Worm (Caenorhabditis elegans) whole organism, mixed stage, embryonic: Measurements from ENCODE around the gene srt-11.

Source experiments
- ceh-83 ChIP-seq: fragments of 200-800 bp; sonication (Bioruptor generic); optimal IDR thresholded peaks from 2 replicates; lab custom pipeline; 2018; ENCODE audit warnings: mild to moderate bottlenecking, missing genetic modification characterization, missing compliant biosample characterization
- elt-1 ChIP-seq: sonication (generic microtip); optimal IDR thresholded peaks from 2 replicates; lab custom pipeline; 2017; ENCODE audit warnings: missing genetic modification characterization, mild to moderate bottlenecking, missing compliant biosample characterization, antibody characterized with exemption, moderate library complexity, borderline replicate concordance; ENCODE audit not compliant: insufficient read depth
- flh-1 ChIP-seq: fragments of 200-800 bp; sonication (Bioruptor generic); optimal IDR thresholded peaks from 2 replicates; lab custom pipeline; 2018; ENCODE audit warnings: mild to moderate bottlenecking, missing genetic modification characterization, moderate library complexity, missing compliant biosample characterization
- ham-2 ChIP-seq: fragments of 200-800 bp; sonication (Bioruptor generic); optimal IDR thresholded peaks from 2 replicates; lab custom pipeline; 2018; ENCODE audit warnings: mild to moderate bottlenecking, missing genetic modification characterization, missing compliant biosample characterization
- mep-1 ChIP-seq: fragments of 150-350 bp; optimal IDR thresholded peaks from 2 replicates; lab custom pipeline; 2017; ENCODE audit warnings: missing biosample characterization, missing genetic modification reagents, missing genetic modification characterization, inconsistent platforms
- nhr-237 ChIP-seq: fragments of 150-350 bp; optimal IDR thresholded peaks from 2 replicates; lab custom pipeline; 2014; ENCODE audit warnings: missing biosample characterization, missing genetic modification characterization
- pha-4 ChIP-seq: fragments of 150-350 bp; optimal IDR thresholded peaks from 2 replicates; lab custom pipeline; 2018; ENCODE audit warnings: missing biosample characterization, missing genetic modification reagents, missing genetic modification characterization
- snpc-4 ChIP-seq: fragments of 150-350 bp; optimal IDR thresholded peaks from 2 replicates; lab custom pipeline; 2014; ENCODE audit warnings: missing biosample characterization, missing genetic modification characterization
- unc-120 ChIP-seq: sonication (generic microtip); optimal IDR thresholded peaks from 2 replicates; lab custom pipeline; 2017; ENCODE audit warnings: missing genetic modification characterization, missing compliant biosample characterization; ENCODE audit not compliant: poor library complexity, severe bottlenecking
- unc-39 ChIP-seq: fragments of 150-350 bp; optimal IDR thresholded peaks from 2 replicates; lab custom pipeline; 2014; ENCODE audit warnings: missing biosample characterization, missing genetic modification characterization
- unc-62 ChIP-seq: fragments of 150-350 bp; optimal IDR thresholded peaks from 2 replicates; lab custom pipeline; 2014; ENCODE audit warnings: missing biosample characterization, missing genetic modification reagents, missing genetic modification characterization
- ztf-11 ChIP-seq: fragments of 150-350 bp; optimal IDR thresholded peaks from 2 replicates; lab custom pipeline; 2014; ENCODE audit warnings: missing biosample characterization, missing genetic modification characterization

DNA sequence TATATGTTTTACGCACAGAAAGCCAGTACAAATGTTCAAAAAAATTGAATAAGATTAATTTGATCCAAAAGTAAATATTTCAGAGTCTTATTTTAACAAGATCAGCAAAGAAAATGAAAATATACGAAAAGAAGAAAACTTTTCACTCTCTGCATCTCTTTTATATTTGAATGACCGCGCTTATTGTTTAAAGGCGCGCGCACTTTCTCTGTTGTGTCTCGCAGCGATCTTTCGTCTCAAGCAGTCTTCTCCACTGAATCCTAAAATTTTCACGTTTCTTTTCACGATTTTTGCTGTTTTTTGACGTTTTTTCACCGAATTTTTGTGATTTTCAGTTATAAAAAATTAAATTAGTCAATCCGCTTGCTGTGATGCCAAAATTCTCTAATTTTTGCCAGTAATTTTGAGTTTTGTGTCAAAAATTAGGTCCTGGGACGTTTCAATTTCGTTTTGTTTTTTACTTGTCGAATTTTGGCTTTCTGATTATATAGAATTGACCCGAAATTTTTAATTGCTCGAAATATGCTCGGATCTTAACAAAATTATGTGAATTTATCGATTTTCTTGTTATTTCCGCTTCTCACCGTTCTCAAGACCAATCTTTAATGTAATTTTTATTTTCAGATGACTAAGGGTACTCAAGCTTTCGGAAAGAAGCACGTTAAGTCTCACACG lies 9.2 kb downstream of the srt-11 start, which contains the start of gene W01D2.1:
- TF ChIP-seq elt-1 (tag; lab: Kevin White, UChicago) (no peak), flh-1 (GFP tag; lab: Kevin White, UChicago) (no peak), pha-4 (tag; lab: Kevin White, UChicago) (peak; percentile 22), nhr-237 (tag; lab: Kevin White, UChicago) (peak; percentile 57), ham-2 (no peak), unc-120 (no peak), unc-62 (no peak), unc-39 (tag; lab: Kevin White, UChicago) (no peak), mep-1 (tag; lab: Kevin White, UChicago) (peak; percentile 70), snpc-4 (no peak), ceh-83 (GFP tag; lab: Kevin White, UChicago) (no peak), ztf-11 (tag; lab: Kevin White, UChicago) (no peak)
